Worm (Caenorhabditis elegans): ENCODE results near the gene F21C10.11.

F21C10.11 gene

ce11 chrV:9096674-9097073 is 26.6 kb upstream of the F21C10.11 start (continued):
- TF ChIP-seq ama-1 (optimal IDR thresholded peaks at IDR 0.05) (peak; percentile 61), ama-1 (GFP tag; optimal IDR thresholded peaks at IDR 0.05) (no peak), ceh-58 (GFP tag; IDR thresholded peaks at IDR 0.05) (no peak), efl-1 (GFP tag; optimal IDR thresholded peaks at IDR 0.05) (no peak), let-607 (tag; optimal IDR thresholded peaks at IDR 0.05) (no peak), mes-4 (tag; optimal IDR thresholded peaks at IDR 0.05) (no peak), Y53G8AR.9 (GFP tag; conservative IDR thresholded peaks at IDR 0.05) (0 out of 2 replicates have a peak, but pooled peaks have one; percentile 10), B0336.3 (GFP tag; IDR thresholded peaks at IDR 0.05) (peak; percentile 12; the same call in 1 of the 2 replicates), nfyb-1 (GFP tag; IDR thresholded peaks at IDR 0.05) (peak; percentile 23; the same call in 1 of the 2 replicates)

ce11 chrV:9097213-9097612 is 26.1 kb upstream of the F21C10.11 start:
- TF ChIP-seq lin-26 (GFP tag; IDR thresholded peaks at IDR 0.05), result no peak
- TF ChIP-seq mel-28 (tag; optimal IDR thresholded peaks at IDR 0.05; ENCODE audit: borderline replicate concordance), result no peak
- TF ChIP-seq sea-2 (GFP tag; IDR thresholded peaks at IDR 0.05), result no peak
- TF ChIP-seq C06A6.2 (GFP tag; conservative IDR thresholded peaks at IDR 0.05), result 0 out of 2 replicates have a peak, but pooled peaks have one; percentile 11
- peak; percentile 38; the same call in 1 of the 2 replicates for TF ChIP-seq Y53G8AR.9 (GFP tag; conservative IDR thresholded peaks at IDR 0.05)
- TF ChIP-seq ekl-4 (GFP tag; IDR thresholded peaks at IDR 0.05), result 0 out of 2 replicates have a peak, but pooled peaks have one; percentile 27
- no peak for TF ChIP-seq ztf-3 (GFP tag; optimal IDR thresholded peaks at IDR 0.05)
- TF ChIP-seq tbp1 (GFP tag; optimal IDR thresholded peaks at IDR 0.05), result peak; percentile 12
- no peak for TF ChIP-seq attf-3 (GFP tag; conservative IDR thresholded peaks at IDR 0.05)
- no peak for TF ChIP-seq snpc-1.3 (tag; optimal IDR thresholded peaks at IDR 0.05; ENCODE audit: insufficient read depth)
- TF ChIP-seq T26A5.8 (tag; optimal IDR thresholded peaks at IDR 0.05), result no peak
- 0 out of 2 replicates have a peak, but pooled peaks have one; percentile 35 for TF ChIP-seq Y79H2A.3 (GFP tag; conservative IDR thresholded peaks at IDR 0.05)
- TF ChIP-seq zim-3 (tag; optimal IDR thresholded peaks at IDR 0.05), result no peak
- TF ChIP-seq lag-1 (GFP tag; IDR thresholded peaks at IDR 0.05), result no peak
- TF ChIP-seq nfyb-1 (GFP tag; IDR thresholded peaks at IDR 0.05), result peak; percentile 28; the same call in 1 of the 2 replicates
- TF ChIP-seq B0336.3 (GFP tag; IDR thresholded peaks at IDR 0.05), result peak; percentile 27; the same call in 1 of the 2 replicates
- peak; percentile 38 for TF ChIP-seq ama-1 (optimal IDR thresholded peaks at IDR 0.05)
- TF ChIP-seq ama-1 (GFP tag; optimal IDR thresholded peaks at IDR 0.05), result no peak
- no peak for TF ChIP-seq ceh-91 (GFP tag; IDR thresholded peaks at IDR 0.05)
- TF ChIP-seq cebp-1 (GFP tag; IDR thresholded peaks at IDR 0.05), result no peak
- peak; percentile 57 for TF ChIP-seq cebp-1 (tag; optimal IDR thresholded peaks at IDR 0.05)
- TF ChIP-seq mxl-1 (tag; optimal IDR thresholded peaks at IDR 0.05), result no peak
- TF ChIP-seq snpc-4 (GFP tag; optimal IDR thresholded peaks at IDR 0.05), result no peak
- TF ChIP-seq snpc-4 (tag; optimal IDR thresholded peaks at IDR 0.05), result no peak
- TF ChIP-seq hsf-1 (GFP tag; IDR thresholded peaks at IDR 0.05), result peak; percentile 20; the same call in 1 of the 2 replicates
- TF ChIP-seq dpff-1 (tag; optimal IDR thresholded peaks at IDR 0.05), result no peak
- TF ChIP-seq Y53F4B.3 (GFP tag; IDR thresholded peaks at IDR 0.05), result no peak
- peak; percentile 63 for TF ChIP-seq pha-4 (tag; optimal IDR thresholded peaks at IDR 0.05)
- TF ChIP-seq tlf-1 (GFP tag; optimal IDR thresholded peaks at IDR 0.05), result peak; percentile 14

- TF ChIP-seq mxl-1 (tag; optimal IDR thresholded peaks at IDR 0.05), result no peak
Observed at ce11 chrV:9098280-9098973, 24.9 kb upstream of the F21C10.11 start, which contains the start of gene F21C10.9. Gene F21C10.9 (minus strand): TSS chrV:9098696.

ce11 chrV:9101062-9101461 is 22.2 kb upstream of the F21C10.11 start, which contains the start of gene frpr-6:
Gene frpr-6 (minus strand): TSS chrV:9101162.
- no peak for TF ChIP-seq ztf-22 (GFP tag; optimal IDR thresholded peaks at IDR 0.05)
- TF ChIP-seq chd-7 (tag; optimal IDR thresholded peaks at IDR 0.05), result no peak
- TF ChIP-seq rec-8 (tag; optimal IDR thresholded peaks at IDR 0.05), result no peak
- no peak for TF ChIP-seq ceh-79 (tag; optimal IDR thresholded peaks at IDR 0.05)
- no peak for TF ChIP-seq ceh-27 (GFP tag; optimal IDR thresholded peaks at IDR 0.05)
- no peak for TF ChIP-seq ekl-4 (GFP tag; IDR thresholded peaks at IDR 0.05)
- no peak for TF ChIP-seq F52B5.7 (tag; optimal IDR thresholded peaks at IDR 0.05)
- no peak for TF ChIP-seq nhr-90 (tag; optimal IDR thresholded peaks at IDR 0.05)
- no peak for TF ChIP-seq mxl-1 (tag; optimal IDR thresholded peaks at IDR 0.05)
- TF ChIP-seq mes-4 (tag; optimal IDR thresholded peaks at IDR 0.05), result no peak
- TF ChIP-seq athp-1 (tag; optimal IDR thresholded peaks at IDR 0.05), result no peak
- no peak for TF ChIP-seq snpc-1.1 (tag; optimal IDR thresholded peaks at IDR 0.05; ENCODE audit: insufficient read depth)
- TF ChIP-seq rcor-1 (GFP tag; IDR thresholded peaks at IDR 0.05), result no peak

Measured in whole organism, young adult.